Worm (Caenorhabditis elegans): Measurements from ENCODE around the gene srz-78.
A peak's percentile ranks its signal among the peaks of the same experiment; 100 is the strongest.

The srz-78 gene

ce11 chrIV:3517582-3517981 lies 26.0 kb downstream of the srz-78 start (continued):
- TF ChIP-seq snpc-3.4 (tag; optimal IDR thresholded peaks at IDR 0.05) (no peak), lsl-1 (GFP tag; optimal IDR thresholded peaks at IDR 0.05) (peak; percentile 96), F55B11.4 (tag; optimal IDR thresholded peaks at IDR 0.05; ENCODE audit: borderline replicate concordance, insufficient read depth) (no peak), nfyb-1 (GFP tag; IDR thresholded peaks at IDR 0.05) (no peak), snpc-1.1 (tag; optimal IDR thresholded peaks at IDR 0.05; ENCODE audit: insufficient read depth) (peak; percentile 43), xnd-1 (tag; optimal IDR thresholded peaks at IDR 0.05) (peak; percentile 84), dox-1 (GFP tag; IDR thresholded peaks at IDR 0.05) (no peak)

- no peak for TF ChIP-seq F10E7.11 (tag; optimal IDR thresholded peaks at IDR 0.05)
- TF ChIP-seq C06A6.2 (GFP tag; conservative IDR thresholded peaks at IDR 0.05) = 0 out of 2 replicates have a peak, but pooled peaks have one; percentile 26
- no peak for TF ChIP-seq cebp-1 (GFP tag; IDR thresholded peaks at IDR 0.05)
- TF ChIP-seq cebp-1 (tag; optimal IDR thresholded peaks at IDR 0.05) = peak; percentile 47
- TF ChIP-seq nfya-1 (tag; optimal IDR thresholded peaks at IDR 0.05; ENCODE audit: borderline replicate concordance, insufficient read depth) = no peak
- no peak for TF ChIP-seq him-1 (tag; optimal IDR thresholded peaks at IDR 0.05)
- no peak for TF ChIP-seq F23B12.7 (tag; optimal IDR thresholded peaks at IDR 0.05; ENCODE audit: insufficient read depth)
- no peak for TF ChIP-seq pbrm-1 (GFP tag; IDR thresholded peaks at IDR 0.05)
- no peak for TF ChIP-seq Y95B8A.8 (GFP tag; IDR thresholded peaks at IDR 0.05)
- peak; percentile 99 for TF ChIP-seq hmg-1.2 (GFP tag; IDR thresholded peaks at IDR 0.05)
- TF ChIP-seq zfh-2 (GFP tag; conservative IDR thresholded peaks at IDR 0.05) = peak; percentile 63
- TF ChIP-seq F22D6.2 (tag; optimal IDR thresholded peaks at IDR 0.05) = no peak
- peak; percentile 68 for TF ChIP-seq snpc-4 (GFP tag; optimal IDR thresholded peaks at IDR 0.05)
- TF ChIP-seq snpc-4 (tag; optimal IDR thresholded peaks at IDR 0.05) = peak; percentile 70 to 85 (median 84)
- TF ChIP-seq bed-1 (GFP tag; IDR thresholded peaks at IDR 0.05) = no peak
Measured at ce11 chrIV:3519352-3519751, 27.8 kb downstream of the srz-78 start.

DNA sequence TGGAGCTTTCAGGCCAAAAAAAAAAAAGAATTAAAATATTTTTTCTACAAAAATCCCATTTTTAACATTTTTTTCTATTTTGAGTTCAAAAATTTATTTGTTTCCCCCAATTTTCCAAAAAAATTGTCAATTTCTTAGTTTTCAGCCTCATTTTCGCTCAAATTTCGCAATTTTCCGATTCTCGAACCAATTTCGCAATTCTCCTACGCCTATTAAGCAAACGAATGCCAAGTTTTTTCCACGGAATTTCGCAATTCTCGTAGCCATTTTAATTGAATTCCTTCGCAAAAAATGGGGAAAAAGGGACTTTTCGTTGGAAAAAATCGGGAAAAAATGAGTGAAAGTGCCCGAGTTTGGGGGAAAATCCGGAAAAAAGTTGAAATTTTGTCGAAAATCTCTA lies 28.8 kb downstream of the srz-78 start:
- TF ChIP-seq cebp-2 (GFP tag; IDR thresholded peaks at IDR 0.05) (no peak), cebp-1 (GFP tag; IDR thresholded peaks at IDR 0.05) (peak; percentile 93), cebp-1 (tag; optimal IDR thresholded peaks at IDR 0.05) (peak; percentile 100)

DNA sequence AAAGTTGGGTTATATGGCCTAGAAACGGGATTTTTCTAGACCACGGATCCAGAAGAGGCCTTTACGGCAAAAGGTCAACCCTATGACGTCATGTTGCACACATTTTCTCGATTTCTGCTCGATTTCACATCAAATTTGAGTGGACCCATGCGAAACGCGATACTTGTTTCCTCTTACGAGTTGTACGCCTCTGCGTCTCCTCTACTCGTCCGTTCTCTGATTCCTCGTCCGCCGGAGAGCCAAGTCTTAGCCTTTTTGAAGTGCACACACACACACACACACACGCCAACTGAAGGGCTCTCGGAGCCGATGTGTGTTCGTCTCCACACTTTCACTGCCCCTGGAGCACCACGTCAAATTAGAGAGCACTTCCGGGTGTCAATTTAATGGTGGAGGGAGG lies 29.4 kb downstream of the srz-78 start:
- peak; percentile 14; the same call in 1 of the 2 replicates for TF ChIP-seq hmg-1.2 (GFP tag; IDR thresholded peaks at IDR 0.05)
- 0 out of 2 replicates have a peak, but pooled peaks have one; percentile 16 for TF ChIP-seq nfyb-1 (GFP tag; IDR thresholded peaks at IDR 0.05)
- no peak for TF ChIP-seq B0261.1 (tag; optimal IDR thresholded peaks at IDR 0.05)
- peak; percentile 30; the same call in 1 of the 2 replicates for TF ChIP-seq zfh-2 (GFP tag; conservative IDR thresholded peaks at IDR 0.05)
- peak; percentile 46 for TF ChIP-seq ceh-27 (GFP tag; optimal IDR thresholded peaks at IDR 0.05)
- TF ChIP-seq aptf-3 (GFP tag; IDR thresholded peaks at IDR 0.05) = no peak

- no peak for TF ChIP-seq lin-26 (GFP tag; IDR thresholded peaks at IDR 0.05)
- TF ChIP-seq ekl-4 (GFP tag; IDR thresholded peaks at IDR 0.05) = 0 out of 2 replicates have a peak, but pooled peaks have one; percentile 23
- TF ChIP-seq zfh-2 (GFP tag; conservative IDR thresholded peaks at IDR 0.05) = peak; percentile 47; the same call in 1 of the 2 replicates
- TF ChIP-seq F57C9.4 (tag; optimal IDR thresholded peaks at IDR 0.05) = no peak
Measured at ce11 chrIV:3521710-3522109, 30.1 kb downstream of the srz-78 start.

ce11 chrIV:3523419-3523818 lies 31.8 kb downstream of the srz-78 start:
- TF ChIP-seq F23B12.7 (tag; optimal IDR thresholded peaks at IDR 0.05; ENCODE audit: insufficient read depth) (no peak), him-1 (tag; optimal IDR thresholded peaks at IDR 0.05) (no peak), ceh-91 (GFP tag; IDR thresholded peaks at IDR 0.05) (no peak), B0035.1 (tag; optimal IDR thresholded peaks at IDR 0.05) (no peak), cebp-2 (GFP tag; IDR thresholded peaks at IDR 0.05) (no peak), egrh-3 (GFP tag; IDR thresholded peaks at IDR 0.05) (peak; percentile 68; the same call in 1 of the 2 replicates), C06A6.2 (GFP tag; conservative IDR thresholded peaks at IDR 0.05) (no peak), hlh-26 (GFP tag; conservative IDR thresholded peaks at IDR 0.05) (no peak), zfh-2 (GFP tag; conservative IDR thresholded peaks at IDR 0.05) (peak; percentile 58), ztf-25 (GFP tag; IDR thresholded peaks at IDR 0.05) (no peak), let-526 (GFP tag; IDR thresholded peaks at IDR 0.05) (no peak), hlh-12 (tag; optimal IDR thresholded peaks at IDR 0.05) (no peak)

Measured in whole organism, young adult.